Fruit fly (Drosophila melanogaster) whole organism, wandering third instar larva: ENCODE data around the gene CG13887.

ENCODE experiments used
- CrebA ChIP-seq: fragments of 200-800 bp; sonication (Bioruptor generic); optimal IDR thresholded peaks from 2 replicates; lab custom pipeline; 2016; ENCODE audit warnings: missing biosample characterization, mild to moderate bottlenecking, missing genetic modification characterization, borderline replicate concordance
- Dfd ChIP-seq: fragments of >200 bp; optimal IDR thresholded peaks from 2 replicates; lab custom pipeline; 2017; ENCODE audit warnings: missing biosample characterization, missing genetic modification characterization
- Dif ChIP-seq: fragments of 200-275, 200-300 bp; sonication (Bioruptor generic); optimal IDR thresholded peaks from 2 replicates; lab custom pipeline; 2018; ENCODE audit warnings: missing biosample characterization, missing genetic modification characterization; ENCODE audit not compliant: partially characterized antibody
- HLH106 ChIP-seq: fragments of 200-800 bp; optimal IDR thresholded peaks from 3 replicates; lab custom pipeline; 2019; ENCODE audit warnings: missing biosample characterization, mild to moderate bottlenecking, missing genetic modification characterization, moderate library complexity
- Hnf4 ChIP-seq: fragments of 200-800 bp; sonication (Bioruptor generic); optimal IDR thresholded peaks from 2 replicates; lab custom pipeline; 2016; ENCODE audit warnings: missing biosample characterization, mild to moderate bottlenecking, missing genetic modification characterization
- Hr83 ChIP-seq: fragments of 200-300 bp; sonication (Bioruptor generic); optimal IDR thresholded peaks from 2 replicates; lab custom pipeline; 2016; ENCODE audit warnings: missing biosample characterization, mild to moderate bottlenecking, missing genetic modification characterization, moderate library complexity; ENCODE audit not compliant: poor library complexity, severe bottlenecking
- Jra ChIP-seq: sonication (Bioruptor generic); optimal IDR thresholded peaks from 2 replicates; lab custom pipeline; 2016; ENCODE audit warnings: missing biosample characterization, missing genetic modification characterization
- Mio ChIP-seq: sonication (Bioruptor generic); optimal IDR thresholded peaks from 2 replicates; lab custom pipeline; 2016; ENCODE audit warnings: missing biosample characterization, missing genetic modification characterization
- Myc ChIP-seq: fragments of >200 bp; optimal IDR thresholded peaks from 2 replicates; lab custom pipeline; 2017
- N ChIP-seq: fragments of >200 bp; optimal IDR thresholded peaks from 2 replicates; lab custom pipeline; 2018; ENCODE audit warnings: missing biosample characterization, missing external identifiers, missing genetic modification characterization
- OdsH ChIP-seq: fragments of 200-800 bp; sonication (Bioruptor generic); optimal IDR thresholded peaks from 2 replicates; lab custom pipeline; 2016; ENCODE audit warnings: missing biosample characterization, mild to moderate bottlenecking, missing genetic modification characterization
- Rel ChIP-seq, 2 experiments: fragments of 200-800 bp; sonication (Bioruptor generic) in 1 of 2; optimal IDR thresholded peaks; 2 replicates in 1 of 2; 3 replicates in 1 of 2; lab custom pipeline; 2016 to 2019; ENCODE audit warnings: mild to moderate bottlenecking in 2 of 2, missing biosample characterization in 2 of 2, missing genetic modification characterization in 2 of 2, moderate library complexity in 1 of 2
- Sp1 ChIP-seq: fragments of 200-800 bp; sonication (Bioruptor generic); optimal IDR thresholded peaks from 3 replicates; lab custom pipeline; 2019; ENCODE audit warnings: missing biosample characterization, mild to moderate bottlenecking, missing genetic modification characterization, moderate library complexity
- Vsx2 ChIP-seq: fragments of 200-300, 225-300 bp; sonication (Bioruptor generic); optimal IDR thresholded peaks from 2 replicates; lab custom pipeline; 2018; ENCODE audit warnings: missing biosample characterization, missing genetic modification characterization; ENCODE audit not compliant: partially characterized antibody
- dl ChIP-seq, 2 experiments: fragments of 175-275, 200-275 bp in 1 of 2; fragments of 200-275 bp in 1 of 2; sonication (Bioruptor generic); optimal IDR thresholded peaks; lab custom pipeline; 2018; ENCODE audit warnings: mild to moderate bottlenecking in 2 of 2, missing biosample characterization in 2 of 2, missing genetic modification characterization in 2 of 2, moderate library complexity in 2 of 2; ENCODE audit not compliant: partially characterized antibody in 2 of 2, insufficient read depth in 1 of 2
- dmrt93B ChIP-seq: fragments of 200-800 bp; sonication (Bioruptor generic); optimal IDR thresholded peaks from 2 replicates; lab custom pipeline; 2018; ENCODE audit warnings: missing biosample characterization, mild to moderate bottlenecking, missing genetic modification characterization
- dsf ChIP-seq: sonication (Bioruptor generic); optimal IDR thresholded peaks from 2 replicates; lab custom pipeline; 2016; ENCODE audit warnings: missing biosample characterization, missing genetic modification characterization, borderline replicate concordance
- ey ChIP-seq: fragments of 200-800 bp; sonication (Bioruptor generic); optimal IDR thresholded peaks from 2 replicates; lab custom pipeline; 2016; ENCODE audit warnings: missing biosample characterization, missing genetic modification characterization
- foxo ChIP-seq, 2 experiments: fragments of 200-800 bp; sonication (Bioruptor generic); optimal IDR thresholded peaks; 2 replicates in 1 of 2; 3 replicates in 1 of 2; lab custom pipeline; 2016 to 2017; ENCODE audit warnings: missing biosample characterization in 2 of 2, missing genetic modification characterization in 2 of 2
- fru ChIP-seq: fragments of 200-800 bp; sonication (Bioruptor generic); optimal IDR thresholded peaks from 3 replicates; lab custom pipeline; 2016; ENCODE audit warnings: missing biosample characterization, mild to moderate bottlenecking, missing genetic modification characterization
- jim ChIP-seq: fragments of 175-275, 200-325 bp; sonication (Bioruptor generic); optimal IDR thresholded peaks from 2 replicates; lab custom pipeline; 2016; ENCODE audit warnings: missing biosample characterization, mild to moderate bottlenecking, missing genetic modification characterization
- pan ChIP-seq: fragments of >200 bp; optimal IDR thresholded peaks from 2 replicates; lab custom pipeline; 2017
- rgr ChIP-seq: fragments of 200-800 bp; sonication (Bioruptor generic); optimal IDR thresholded peaks from 3 replicates; lab custom pipeline; 2016; ENCODE audit warnings: missing biosample characterization, mild to moderate bottlenecking, missing genetic modification characterization
- sv ChIP-seq: fragments of 200-800 bp; sonication (Bioruptor generic); optimal IDR thresholded peaks from 3 replicates; lab custom pipeline; 2016; ENCODE audit warnings: missing biosample characterization, missing genetic modification characterization
- tai ChIP-seq: sonication (Bioruptor generic); optimal IDR thresholded peaks from 2 replicates; lab custom pipeline; 2016; ENCODE audit warnings: missing biosample characterization, missing genetic modification characterization
- woc ChIP-seq: sonication (Bioruptor generic); optimal IDR thresholded peaks from 2 replicates; lab custom pipeline; 2016; ENCODE audit warnings: missing biosample characterization, mild to moderate bottlenecking, missing genetic modification characterization

The CG13887 gene

DNA sequence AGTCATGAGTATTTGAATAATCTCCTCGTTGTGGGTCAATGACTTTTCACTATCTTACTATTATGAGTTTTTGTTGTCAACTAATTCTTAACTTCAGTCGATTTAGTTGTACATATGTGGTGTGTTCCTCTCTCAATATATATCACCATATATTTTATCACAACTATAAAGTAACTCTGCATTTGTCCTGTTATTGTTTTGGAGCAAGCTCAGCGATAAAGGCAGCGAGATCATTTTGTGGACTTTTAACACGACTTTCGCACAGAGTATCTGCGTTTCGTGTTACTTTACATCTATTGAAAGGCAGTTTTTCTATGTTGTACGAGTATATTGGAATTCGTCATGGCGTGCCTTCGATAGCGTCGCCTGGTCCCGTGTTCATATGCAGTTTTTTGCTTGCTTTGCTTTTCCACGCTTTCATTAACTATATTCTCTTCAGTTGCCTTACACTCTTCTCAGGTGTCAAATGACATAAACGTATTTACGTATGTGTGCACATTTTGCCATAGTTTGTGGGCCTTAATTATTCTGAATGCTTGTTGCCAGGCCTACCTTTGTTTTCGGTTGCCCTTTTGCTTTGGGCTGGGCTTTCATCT lies 37.9 kb downstream of the CG13887 start:
- TF ChIP-seq N (GFP tag; lab: Kevin White, UChicago) (no peak), Dif (GFP tag; lab: Kevin White, UChicago) (no peak), jim (GFP tag; lab: Kevin White, UChicago) (no peak), pan (lab: Kevin White, UChicago) (no peak)

DNA sequence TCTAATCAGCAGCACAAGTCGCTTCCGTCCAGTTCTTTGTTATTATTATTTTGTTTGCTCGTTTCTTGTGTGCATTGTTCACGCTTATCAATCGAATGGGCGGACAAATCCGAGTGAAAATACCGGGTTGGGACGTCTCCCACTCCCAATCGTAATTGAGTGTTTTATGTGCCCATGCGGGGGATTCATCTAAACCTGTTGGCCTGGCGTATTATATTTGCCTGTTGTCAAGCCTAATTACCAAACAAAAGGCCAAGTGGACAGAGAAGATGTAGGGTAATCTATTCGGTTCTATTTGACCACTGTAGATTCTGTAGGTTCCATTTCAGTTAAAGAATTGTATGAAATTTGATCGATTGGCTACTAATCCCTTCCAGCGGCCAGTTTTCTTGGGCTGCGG lies 38.4 kb downstream of the CG13887 start:
- TF ChIP-seq Jra (GFP tag; lab: Kevin White, UChicago) (no peak), Dif (GFP tag; lab: Kevin White, UChicago) (no peak), Hr83 (GFP tag; lab: Kevin White, UChicago) (peak; percentile 1)

DNA sequence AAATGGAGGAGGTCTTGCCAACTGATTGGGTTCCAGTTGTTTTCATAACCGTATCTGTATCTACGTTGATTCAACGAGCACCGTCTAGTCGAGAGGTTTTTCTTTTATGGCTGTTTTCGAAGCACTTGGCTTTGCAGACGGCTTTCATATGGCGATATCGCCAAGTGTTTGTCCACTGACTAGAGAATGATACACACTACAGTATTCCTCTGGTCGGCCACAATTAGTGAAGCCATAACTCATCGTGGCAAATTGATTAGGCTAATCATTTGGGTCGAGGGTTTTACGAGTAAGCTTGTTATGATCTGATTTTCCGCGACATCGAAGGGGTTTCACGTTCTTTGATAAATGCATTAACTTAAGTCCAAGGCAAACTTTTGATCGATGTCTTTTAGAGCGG lies 39.0 kb downstream of the CG13887 start:
- TF ChIP-seq Rel (GFP tag; optimal IDR thresholded peaks at IDR 0.05; lab: Kevin White, UChicago) (no peak), Rel (tag; optimal IDR thresholded peaks at IDR 0.05; lab: Kevin White, UChicago) (peak; percentile 17), tai (GFP tag; lab: Kevin White, UChicago) (no peak)

DNA sequence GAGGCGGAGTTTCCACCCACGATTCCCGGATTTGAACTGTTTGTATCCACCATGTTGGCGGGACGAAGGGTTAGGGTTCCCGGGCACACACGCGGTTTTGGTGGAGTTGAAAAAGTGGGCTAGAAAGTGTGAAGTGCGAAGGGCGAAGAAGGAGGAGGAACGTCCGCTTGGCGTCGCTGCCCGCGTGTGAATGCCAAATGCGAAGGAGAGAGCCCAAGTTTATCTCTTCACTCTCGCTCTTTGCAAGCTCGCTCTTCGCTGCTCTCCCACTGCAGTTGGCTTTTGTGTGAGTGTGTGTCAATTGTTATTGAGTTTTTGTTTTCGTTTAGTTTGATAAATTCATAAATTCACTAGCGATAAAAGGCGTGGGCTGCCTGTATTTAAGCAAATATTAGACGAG lies 43.2 kb downstream of the CG13887 start:
- peak; percentile 78 to 91 for TF ChIP-seq dl (GFP tag; optimal IDR thresholded peaks at IDR 0.05; lab: Kevin White, UChicago; ENCODE audit: insufficient read depth in 1 of 2, partially characterized antibody in 2 of 2)
- TF ChIP-seq Dif (GFP tag; lab: Kevin White, UChicago): peak; percentile 96
- no peak for TF ChIP-seq Vsx2

DNA sequence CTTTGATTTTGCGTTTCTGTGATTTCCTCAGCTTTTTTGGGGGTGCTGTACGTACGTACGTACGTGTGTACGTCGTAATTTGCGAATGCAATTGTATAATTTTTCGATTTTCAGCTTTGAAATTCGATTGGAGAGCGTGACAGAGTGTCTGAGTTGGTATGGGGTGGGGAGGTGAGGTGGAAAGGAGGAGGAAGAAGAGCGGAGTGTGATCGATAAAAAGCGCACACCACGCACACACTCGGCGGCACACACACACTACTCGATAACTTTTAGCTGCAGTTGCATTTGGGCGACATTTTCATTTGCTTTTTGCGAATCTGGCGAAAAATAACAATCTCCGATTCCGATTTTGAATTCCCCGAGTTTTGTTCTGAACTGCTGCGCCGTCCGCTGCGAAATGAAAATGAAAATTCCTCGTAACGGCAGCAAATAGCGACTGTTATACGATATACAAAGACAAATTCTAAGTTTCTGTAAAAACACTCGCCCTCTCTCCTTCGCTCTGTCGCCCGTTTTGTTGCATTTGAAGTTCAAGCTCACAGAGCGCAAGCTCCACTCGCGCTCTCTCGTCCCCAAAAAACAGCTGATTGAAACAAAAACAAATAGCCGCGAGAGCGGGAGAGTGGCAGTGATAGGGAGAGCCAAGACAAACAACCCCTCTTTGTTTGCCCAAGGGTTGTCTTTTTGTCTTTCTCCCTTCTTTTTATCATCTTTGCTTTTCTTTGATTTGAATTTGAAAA lies 44.0 kb downstream of the CG13887 start, which contains the start of gene CG13907:
TSS of gene CG13907 (minus strand) at position 518 of the 740 bp plus-strand sequence.
- TF ChIP-seq sv (GFP tag; lab: Kevin White, UChicago) (no peak), Myc (lab: Kevin White, UChicago) (no peak), tai (GFP tag; lab: Kevin White, UChicago) (no peak), Dif (GFP tag; lab: Kevin White, UChicago) (peak; percentile 83), ey (GFP tag; lab: Kevin White, UChicago) (no peak), Dfd (no peak), foxo (GFP tag; optimal IDR thresholded peaks at IDR 0.05; lab: Kevin White, UChicago) (no peak), jim (GFP tag; lab: Kevin White, UChicago) (no peak), Hnf4 (GFP tag; lab: Kevin White, UChicago) (peak; percentile 30), N (GFP tag; lab: Kevin White, UChicago) (no peak), CrebA (GFP tag; lab: Kevin White, UChicago) (no peak), Sp1 (GFP tag; lab: Kevin White, UChicago) (no peak), OdsH (GFP tag; lab: Kevin White, UChicago) (no peak), HLH106 (tag; lab: Kevin White, UChicago) (no peak), pan (lab: Kevin White, UChicago) (no peak), woc (GFP tag; lab: Kevin White, UChicago) (no peak), Rel (GFP tag; optimal IDR thresholded peaks at IDR 0.05; lab: Kevin White, UChicago) (no peak), Rel (tag; optimal IDR thresholded peaks at IDR 0.05; lab: Kevin White, UChicago) (no peak), dmrt93B (no peak), dsf (GFP tag; lab: Kevin White, UChicago) (no peak), dl (GFP tag; optimal IDR thresholded peaks at IDR 0.05; lab: Kevin White, UChicago; ENCODE audit: insufficient read depth in 1 of 2, partially characterized antibody in 2 of 2) (peak; percentile 77 to 82), fru (no peak), Mio (GFP tag; lab: Kevin White, UChicago) (no peak), rgr (GFP tag; lab: Kevin White, UChicago) (peak; percentile 31)
- TF ChIP-seq, all 38 proteins: peak for 4
